Fruit fly (Drosophila melanogaster): ENCODE data around the gene CG9213.

- no peak for TF ChIP-seq CG8478 (optimal IDR thresholded peaks at IDR 0.05)
- no peak for TF ChIP-seq CTCF (optimal IDR thresholded peaks at IDR 0.05)
Observed at dm6 chrX:15593477-15594229, 19.3 kb upstream of the CG9213 start, which contains the start of gene Chsy.

All from S2 (cell line).